Fruit fly (Drosophila melanogaster): Measurements from ENCODE around the gene CG4440.
A peak's percentile ranks its signal among the peaks of the same experiment; 100 is the strongest.

The CG4440 gene

dm6 chr2L:16350160-16350633 lies 20.5 kb downstream of the CG4440 start (continued):
- TF ChIP-seq CG17612 (GFP tag; IDR thresholded peaks at IDR 0.05) (peak; percentile 46; the same call in 1 of the 2 replicates), B-H2 (GFP tag; optimal IDR thresholded peaks at IDR 0.05) (peak; percentile 82), CG7556 (GFP tag; optimal IDR thresholded peaks at IDR 0.05) (peak; percentile 51), slou (GFP tag; optimal IDR thresholded peaks at IDR 0.05) (peak; percentile 74), CG2875 (GFP tag; optimal IDR thresholded peaks at IDR 0.05) (no peak), crp (GFP tag; optimal IDR thresholded peaks at IDR 0.05) (peak in 1 of 2 experiments; percentile 79), emc (GFP tag; optimal IDR thresholded peaks at IDR 0.05) (no peak), CG2116 (GFP tag; optimal IDR thresholded peaks at IDR 0.05) (peak; percentile 70), CG34422 (GFP tag; IDR thresholded peaks at IDR 0.05) (peak; percentile 82), CG9817 (tag; optimal IDR thresholded peaks at IDR 0.05) (peak; percentile 69), Asciz (GFP tag; optimal IDR thresholded peaks at IDR 0.05) (no peak), nmo (GFP tag; optimal IDR thresholded peaks at IDR 0.05) (peak; percentile 78), crc (GFP tag; optimal IDR thresholded peaks at IDR 0.05) (peak; percentile 29), ara (GFP tag; IDR thresholded peaks at IDR 0.05) (peak; percentile 51; the same call in 1 of the 2 replicates), tio (GFP tag; optimal IDR thresholded peaks at IDR 0.05) (peak; percentile 65), dm (GFP tag; optimal IDR thresholded peaks at IDR 0.05) (no peak), HmgD (GFP tag; optimal IDR thresholded peaks at IDR 0.05) (peak; percentile 46), prd (optimal IDR thresholded peaks at IDR 0.05) (no peak), prd (GFP tag; IDR thresholded peaks at IDR 0.05) (peak; percentile 81), Eip74EF (GFP tag; optimal IDR thresholded peaks at IDR 0.05) (no peak), CG8478 (optimal IDR thresholded peaks at IDR 0.05) (no peak), Sry-δ (GFP tag; optimal IDR thresholded peaks at IDR 0.05) (peak; percentile 87), jumu (GFP tag; optimal IDR thresholded peaks at IDR 0.05) (peak; percentile 71), onecut (GFP tag; IDR thresholded peaks at IDR 0.05) (peak; percentile 41; the same call in 1 of the 2 replicates), CG10267 (tag; optimal IDR thresholded peaks at IDR 0.05) (peak; percentile 32), amos (GFP tag; IDR thresholded peaks at IDR 0.05; ENCODE audit: partially characterized antibody) (peak; percentile 72), twi (tag; optimal IDR thresholded peaks at IDR 0.05) (no peak), BtbVII (GFP tag; optimal IDR thresholded peaks at IDR 0.05) (peak; percentile 41), tx (GFP tag; optimal IDR thresholded peaks at IDR 0.05) (peak; percentile 57), CG11723 (GFP tag; optimal IDR thresholded peaks at IDR 0.05) (peak; percentile 49), tup (GFP tag; optimal IDR thresholded peaks at IDR 0.05) (no peak), Oli (tag; optimal IDR thresholded peaks at IDR 0.05) (peak; percentile 68), Hr51 (GFP tag; optimal IDR thresholded peaks at IDR 0.05) (peak; percentile 7 to 84), jing (GFP tag; optimal IDR thresholded peaks at IDR 0.05) (peak; percentile 34), pnt (GFP tag; optimal IDR thresholded peaks at IDR 0.05) (peak; percentile 63), Taf1 (GFP tag; IDR thresholded peaks at IDR 0.05) (peak; percentile 62; the same call in 1 of the 2 replicates), Jarid2 (GFP tag; optimal IDR thresholded peaks at IDR 0.05) (no peak), btn (GFP tag; optimal IDR thresholded peaks at IDR 0.05) (no peak), CG31441 (GFP tag; IDR thresholded peaks at IDR 0.05) (no peak), CG8089 (GFP tag; optimal IDR thresholded peaks at IDR 0.05) (peak; percentile 19), Hand (GFP tag; optimal IDR thresholded peaks at IDR 0.05) (peak; percentile 34), CG31365 (tag; optimal IDR thresholded peaks at IDR 0.05) (no peak), cwo (GFP tag; optimal IDR thresholded peaks at IDR 0.05) (peak; percentile 58), pan (optimal IDR thresholded peaks at IDR 0.05) (no peak), pan (GFP tag; optimal IDR thresholded peaks at IDR 0.05 in 1 of 2, IDR thresholded peaks at IDR 0.05 in 1 of 2) (peak in 1 of 2 experiments; percentile 82), CoRest (tag; optimal IDR thresholded peaks at IDR 0.05) (peak; percentile 82), CG6813 (GFP tag; optimal IDR thresholded peaks at IDR 0.05) (peak; percentile 56), CG6689 (GFP tag; IDR thresholded peaks at IDR 0.05) (peak; percentile 79), CG8924 (tag; optimal IDR thresholded peaks at IDR 0.05) (peak; percentile 71), cato (GFP tag; optimal IDR thresholded peaks at IDR 0.05; ENCODE audit: borderline replicate concordance) (peak; percentile 66)
